Fruit fly (Drosophila melanogaster) whole organism, embryonic: Measurements from ENCODE around the gene ova.
A peak's percentile ranks its signal among the peaks of the same experiment; 100 is the strongest.

Experiments
- Abd-B ChIP-seq: fragments of 200-800 bp; sonication (Bioruptor generic); optimal IDR thresholded peaks from 2 replicates; lab custom pipeline; 2018; ENCODE audit warnings: missing biosample characterization, mild to moderate bottlenecking, missing genetic modification characterization, moderate library complexity
- Atf3 ChIP-seq: fragments of 200-800 bp; sonication (Bioruptor generic); optimal IDR thresholded peaks from 3 replicates; lab custom pipeline; 2016; ENCODE audit warnings: missing biosample characterization, missing genetic modification characterization
- CG1024 ChIP-seq: fragments of 200-800 bp; sonication (Bioruptor generic); IDR thresholded peaks from 2 replicates; pipeline ENCODE4 v1.3.6; 2022; ENCODE audit warnings: missing biosample characterization, missing genetic modification characterization
- CG10462 ChIP-seq: fragments of 200-800 bp; sonication (Bioruptor generic); optimal IDR thresholded peaks from 2 replicates; lab custom pipeline; 2016; ENCODE audit warnings: missing biosample characterization, missing genetic modification characterization
- CG10543 ChIP-seq: fragments of 200-800 bp; sonication (Bioruptor generic); optimal IDR thresholded peaks from 3 replicates; lab custom pipeline; 2017; ENCODE audit warnings: missing biosample characterization, mild to moderate bottlenecking, missing genetic modification characterization, moderate library complexity
- CG10959 ChIP-seq: fragments of 200-800 bp; sonication (Bioruptor generic); IDR thresholded peaks from 2 replicates; pipeline ENCODE4 v1.3.6; 2022; ENCODE audit warnings: missing biosample characterization, missing genetic modification characterization
- CG11696 ChIP-seq: fragments of 200-800 bp; sonication (Bioruptor generic); IDR thresholded peaks from 2 replicates; pipeline ENCODE4 v1.3.6; 2022; ENCODE audit warnings: missing biosample characterization, missing genetic modification characterization
- CG12104 ChIP-seq: fragments of 200-800 bp; sonication (Bioruptor generic); optimal IDR thresholded peaks from 3 replicates; lab custom pipeline; 2016; ENCODE audit warnings: missing biosample characterization, missing genetic modification characterization
- CG12155 ChIP-seq: fragments of 200-800 bp; sonication (Bioruptor generic); optimal IDR thresholded peaks from 3 replicates; lab custom pipeline; 2016; ENCODE audit warnings: missing biosample characterization, missing genetic modification characterization
- CG13894 ChIP-seq: fragments of 200-800 bp; sonication (Bioruptor generic); optimal IDR thresholded peaks from 3 replicates; lab custom pipeline; 2018; ENCODE audit warnings: missing biosample characterization, mild to moderate bottlenecking, missing genetic modification characterization, moderate library complexity
- CG15601 ChIP-seq: fragments of 200-800 bp; sonication (Bioruptor generic); optimal IDR thresholded peaks from 3 replicates; lab custom pipeline; 2019; ENCODE audit warnings: missing biosample characterization, mild to moderate bottlenecking, missing genetic modification characterization, moderate library complexity
- CG1602 ChIP-seq: fragments of 200-800 bp; sonication (Bioruptor generic); optimal IDR thresholded peaks from 3 replicates; lab custom pipeline; 2016; ENCODE audit warnings: missing biosample characterization, missing genetic modification characterization
- CG1603 ChIP-seq: fragments of 200-800 bp; sonication (Bioruptor generic); optimal IDR thresholded peaks from 2 replicates; lab custom pipeline; 2019; ENCODE audit warnings: missing biosample characterization, mild to moderate bottlenecking, missing genetic modification characterization, moderate library complexity
- CG17359 ChIP-seq: fragments of 200-800 bp; sonication (Bioruptor generic); optimal IDR thresholded peaks from 3 replicates; lab custom pipeline; 2018; ENCODE audit warnings: missing biosample characterization, mild to moderate bottlenecking, missing genetic modification characterization, moderate library complexity
- CG17568 ChIP-seq: fragments of 200-800 bp; sonication (Bioruptor generic); optimal IDR thresholded peaks from 2 replicates; lab custom pipeline; 2018; ENCODE audit warnings: missing biosample characterization, mild to moderate bottlenecking, missing genetic modification characterization, moderate library complexity
- CG17612 ChIP-seq: fragments of 200-800 bp; sonication (Bioruptor generic); IDR thresholded peaks from 2 replicates; pipeline ENCODE4 v1.3.6; 2022; ENCODE audit warnings: missing biosample characterization, missing genetic modification characterization
- CG2120 ChIP-seq: fragments of 200-800 bp; sonication (Bioruptor generic); optimal IDR thresholded peaks from 3 replicates; lab custom pipeline; 2016; ENCODE audit warnings: missing biosample characterization, missing genetic modification characterization
- CG2712 ChIP-seq: fragments of 200-800 bp; optimal IDR thresholded peaks from 3 replicates; lab custom pipeline; 2019; ENCODE audit warnings: missing biosample characterization, mild to moderate bottlenecking, missing genetic modification characterization, moderate library complexity
- CG30020 ChIP-seq: fragments of 200-800 bp; optimal IDR thresholded peaks from 2 replicates; lab custom pipeline; 2019; ENCODE audit warnings: missing biosample characterization, mild to moderate bottlenecking, missing genetic modification characterization, moderate library complexity
- CG5953 ChIP-seq: fragments of 200-800 bp; sonication (Bioruptor generic); IDR thresholded peaks from 2 replicates; pipeline ENCODE4 v1.3.6; 2022; ENCODE audit warnings: missing biosample characterization, missing genetic modification characterization
- CG6683 ChIP-seq: fragments of 200-800 bp; sonication (Bioruptor generic); optimal IDR thresholded peaks from 2 replicates; lab custom pipeline; 2017; ENCODE audit warnings: missing biosample characterization, mild to moderate bottlenecking, missing genetic modification characterization, missing genetic modification reagents
- CG7357 ChIP-seq: fragments of 200-800 bp; sonication (Bioruptor generic); IDR thresholded peaks from 3 replicates; pipeline ENCODE4 v1.3.6; 2022; ENCODE audit warnings: missing biosample characterization, missing genetic modification characterization
- Dek ChIP-seq: fragments of 200-800 bp; sonication (Bioruptor generic); optimal IDR thresholded peaks from 3 replicates; lab custom pipeline; 2019; ENCODE audit warnings: missing biosample characterization, mild to moderate bottlenecking, missing genetic modification characterization, moderate library complexity
- Elba2 ChIP-seq: fragments of 200-800 bp; sonication (Bioruptor generic); optimal IDR thresholded peaks from 3 replicates; lab custom pipeline; 2016; ENCODE audit warnings: missing biosample characterization, missing genetic modification characterization
- Gsc ChIP-seq: fragments of 200-800 bp; sonication (Bioruptor generic); IDR thresholded peaks from 2 replicates; pipeline ENCODE4 v1.3.6; 2022; ENCODE audit warnings: missing biosample characterization, missing genetic modification characterization
- Lhr ChIP-seq: fragments of 200-800 bp; sonication (Bioruptor generic); optimal IDR thresholded peaks from 3 replicates; lab custom pipeline; 2017; ENCODE audit warnings: mild to moderate bottlenecking, missing biosample characterization, missing genetic modification reagents, missing genetic modification characterization
- Med ChIP-seq: fragments of 200-800 bp; sonication (Bioruptor generic); peaks from one replicate; lab custom pipeline; 2016; ENCODE audit warnings: missing biosample characterization, missing genetic modification characterization, mild to moderate bottlenecking, inconsistent platforms, moderate library complexity
- Myb ChIP-seq: fragments of 200-800 bp; sonication (Bioruptor generic); optimal IDR thresholded peaks from 2 replicates; lab custom pipeline; 2016; ENCODE audit warnings: missing biosample characterization, missing genetic modification characterization
- NC2β ChIP-seq: fragments of 200-800 bp; sonication (Bioruptor generic); optimal IDR thresholded peaks from 2 replicates; lab custom pipeline; 2016; ENCODE audit warnings: missing biosample characterization, missing genetic modification characterization
- Neu2 ChIP-seq: fragments of 200-800 bp; sonication (Bioruptor generic); optimal IDR thresholded peaks from 3 replicates; lab custom pipeline; 2016; ENCODE audit warnings: missing biosample characterization, missing genetic modification characterization, borderline replicate concordance
- Oaz ChIP-seq: fragments of 200-800 bp; sonication (Bioruptor generic); IDR thresholded peaks from 2 replicates; pipeline ENCODE4 v1.3.6; 2022; ENCODE audit warnings: missing biosample characterization, missing genetic modification characterization
- Ptx1 ChIP-seq: fragments of 200-800 bp; sonication (Bioruptor generic); IDR thresholded peaks from 2 replicates; pipeline ENCODE4 v1.3.6; 2022; ENCODE audit warnings: missing biosample characterization, missing genetic modification characterization
- br ChIP-seq: fragments of >200 bp; optimal IDR thresholded peaks from 2 replicates; lab custom pipeline; 2017
- crol ChIP-seq: fragments of 200-800 bp; sonication (Bioruptor generic); IDR thresholded peaks from 2 replicates; pipeline ENCODE4 v1.3.6; 2022; ENCODE audit warnings: missing biosample characterization, missing genetic modification characterization
- dpn ChIP-seq, 2 experiments: fragments of 200-800 bp; sonication (Bioruptor generic); optimal IDR thresholded peaks; 3 replicates each; lab custom pipeline; 2016; ENCODE audit warnings: missing biosample characterization in 2 of 2, missing genetic modification characterization in 2 of 2
- fd102C ChIP-seq: fragments of 200-800 bp; sonication (Bioruptor generic); optimal IDR thresholded peaks from 2 replicates; lab custom pipeline; 2018; ENCODE audit warnings: missing biosample characterization, mild to moderate bottlenecking, missing genetic modification characterization, moderate library complexity
- grau ChIP-seq: fragments of 200-800 bp; optimal IDR thresholded peaks from 3 replicates; lab custom pipeline; 2019; ENCODE audit warnings: missing biosample characterization, mild to moderate bottlenecking, missing genetic modification characterization, moderate library complexity
- ham ChIP-seq: fragments of 200-800 bp; sonication (Bioruptor generic); IDR thresholded peaks from 2 replicates; pipeline ENCODE4 v1.3.6; 2022; ENCODE audit warnings: missing biosample characterization, missing genetic modification characterization
- knrl ChIP-seq: fragments of 200-800 bp; sonication (Bioruptor generic); IDR thresholded peaks from 3 replicates; pipeline ENCODE4 v1.3.6; 2022; ENCODE audit warnings: missing biosample characterization, missing genetic modification characterization; ENCODE audit not compliant: partially characterized antibody
- lov ChIP-seq, 2 experiments: fragments of 200-800 bp in 1 of 2; fragments of >200 bp in 1 of 2; sonication (Bioruptor generic) in 1 of 2; IDR thresholded peaks in 1 of 2; optimal IDR thresholded peaks in 1 of 2; 2 replicates in 1 of 2; 3 replicates in 1 of 2; pipeline versions ENCODE4 v1.3.6 to Lab custom; 2017 to 2022; ENCODE audit warnings: missing biosample characterization in 1 of 2, missing genetic modification characterization in 1 of 2
- odd ChIP-seq: fragments of 200-800 bp; sonication (Bioruptor generic); optimal IDR thresholded peaks from 2 replicates; lab custom pipeline; 2017; ENCODE audit warnings: missing biosample characterization, mild to moderate bottlenecking, missing genetic modification characterization
- repo ChIP-seq: fragments of 200-800 bp; sonication (Bioruptor generic); optimal IDR thresholded peaks from 2 replicates; lab custom pipeline; 2016; ENCODE audit warnings: missing biosample characterization, missing genetic modification characterization
- rib ChIP-seq: fragments of 200-800 bp; sonication (Bioruptor generic); IDR thresholded peaks from 2 replicates; pipeline ENCODE4 v1.3.6; 2022; ENCODE audit warnings: missing biosample characterization, missing genetic modification characterization
- sna ChIP-seq: fragments of 200-800 bp; sonication (Bioruptor generic); IDR thresholded peaks from 2 replicates; pipeline ENCODE4 v1.3.6; 2022; ENCODE audit warnings: missing biosample characterization, missing genetic modification characterization; ENCODE audit not compliant: partially characterized antibody
- stwl ChIP-seq: fragments of 200-800 bp; sonication (Bioruptor generic); optimal IDR thresholded peaks from 3 replicates; lab custom pipeline; 2018; ENCODE audit warnings: missing biosample characterization, mild to moderate bottlenecking, missing genetic modification characterization, moderate library complexity
- sug ChIP-seq: fragments of 200-800 bp; optimal IDR thresholded peaks from 2 replicates; lab custom pipeline; 2019; ENCODE audit warnings: missing biosample characterization, mild to moderate bottlenecking, missing genetic modification characterization, moderate library complexity
- trem ChIP-seq: fragments of 200-800 bp; optimal IDR thresholded peaks from 3 replicates; lab custom pipeline; 2019; ENCODE audit warnings: missing biosample characterization, mild to moderate bottlenecking, missing genetic modification characterization, moderate library complexity
- usp ChIP-seq: fragments of >200 bp; optimal IDR thresholded peaks from 2 replicates; lab custom pipeline; 2017; ENCODE audit warnings: missing biosample characterization, missing genetic modification characterization
- wek ChIP-seq: fragments of 200-800 bp; sonication (Bioruptor generic); optimal IDR thresholded peaks from 3 replicates; lab custom pipeline; 2018; ENCODE audit warnings: missing biosample characterization, mild to moderate bottlenecking, missing genetic modification characterization, moderate library complexity
- zfh1 ChIP-seq: fragments of 200-800 bp; sonication (Bioruptor generic); IDR thresholded peaks from 3 replicates; pipeline ENCODE4 v1.3.6; 2022; ENCODE audit warnings: missing biosample characterization, missing genetic modification characterization

Gene ova

dm6 chr2L:10259960-10260749 is 28.7 kb upstream of the ova start (continued):
- TF ChIP-seq CG1602 (GFP tag; lab: Kevin White, UChicago): no peak
- no peak for TF ChIP-seq grau (tag; lab: Kevin White, UChicago)
- TF ChIP-seq knrl: no peak
- no peak for TF ChIP-seq Lhr (GFP tag; lab: Kevin White, UChicago)
- peak; percentile 13; the same call in 1 of the 3 replicates for TF ChIP-seq zfh1 (GFP tag; lab: Robert Waterston, UW)
- TF ChIP-seq Dek (tag; lab: Kevin White, UChicago): no peak
- no peak for TF ChIP-seq Atf3
- no peak for TF ChIP-seq Med (GFP tag; lab: Kevin White, UChicago)
- TF ChIP-seq sna: no peak
- no peak for TF ChIP-seq Oaz (GFP tag; lab: Robert Waterston, UW)
- no peak for TF ChIP-seq CG12155 (GFP tag; lab: Kevin White, UChicago)
- no peak for TF ChIP-seq ham
- TF ChIP-seq stwl (tag; lab: Kevin White, UChicago): no peak
- no peak for TF ChIP-seq CG1603 (tag; lab: Kevin White, UChicago)
- no peak for TF ChIP-seq wek (GFP tag; lab: Kevin White, UChicago)
- TF ChIP-seq CG13894 (tag; lab: Kevin White, UChicago): no peak
- TF ChIP-seq dpn (GFP tag; optimal IDR thresholded peaks at IDR 0.05; lab: Kevin White, UChicago): no peak
- no peak for TF ChIP-seq CG17359 (tag; lab: Kevin White, UChicago)
- TF ChIP-seq CG2712 (tag; lab: Kevin White, UChicago): no peak
- TF ChIP-seq rib (GFP tag; lab: Robert Waterston, UW): no peak
- no peak for TF ChIP-seq CG10543 (GFP tag; lab: Kevin White, UChicago)
- TF ChIP-seq Gsc (GFP tag; lab: Robert Waterston, UW): no peak
- no peak for TF ChIP-seq CG6683 (GFP tag; lab: Kevin White, UChicago)
- peak; percentile 80 for TF ChIP-seq lov (optimal IDR thresholded peaks at IDR 0.05; lab: Kevin White, UChicago)
- no peak for TF ChIP-seq lov (GFP tag; IDR thresholded peaks at IDR 0.05; lab: Robert Waterston, UW)
- no peak for TF ChIP-seq CG10959 (GFP tag; lab: Robert Waterston, UW)
- TF ChIP-seq CG30020 (tag; lab: Kevin White, UChicago): no peak
- TF ChIP-seq NC2β (GFP tag; lab: Kevin White, UChicago): no peak
- no peak for TF ChIP-seq trem (tag; lab: Kevin White, UChicago)
- no peak for TF ChIP-seq CG12104
- TF ChIP-seq CG5953 (GFP tag; lab: Robert Waterston, UW): no peak
- no peak for TF ChIP-seq br
- TF ChIP-seq CG17612 (GFP tag; lab: Robert Waterston, UW): no peak
- no peak for TF ChIP-seq Myb
- TF ChIP-seq CG7357: no peak
- TF ChIP-seq CG15601: no peak
- TF ChIP-seq crol (GFP tag; lab: Robert Waterston, UW): no peak
- no peak for TF ChIP-seq CG11696 (GFP tag; lab: Robert Waterston, UW)
- TF ChIP-seq CG1024 (GFP tag; lab: Robert Waterston, UW): no peak
- no peak for TF ChIP-seq Ptx1 (GFP tag; lab: Robert Waterston, UW)
- no peak for TF ChIP-seq Elba2
- no peak for TF ChIP-seq repo (GFP tag; lab: Kevin White, UChicago)
- no peak for TF ChIP-seq Neu2 (GFP tag; lab: Kevin White, UChicago)
- TF ChIP-seq odd: no peak
- no peak for TF ChIP-seq Abd-B
- no peak for TF ChIP-seq fd102C (GFP tag; lab: Kevin White, UChicago)
- TF ChIP-seq CG10462 (GFP tag; lab: Kevin White, UChicago): no peak
- TF ChIP-seq CG2120 (GFP tag; lab: Kevin White, UChicago): no peak
- TF ChIP-seq usp: no peak
- no peak for TF ChIP-seq CG17568 (GFP tag; lab: Kevin White, UChicago)
- TF ChIP-seq sug (tag; lab: Kevin White, UChicago): no peak
